Fruit fly (Drosophila melanogaster): ENCODE results near the gene CG8064.

CG8064 gene

dm6 chr3R:18244171-18245043 lies 39.1 kb upstream of the CG8064 start (continued):
- peak; percentile 6 for TF ChIP-seq NfI (GFP tag; optimal IDR thresholded peaks at IDR 0.05)
- TF ChIP-seq CG12744 (GFP tag; optimal IDR thresholded peaks at IDR 0.05) = no peak
- no peak for TF ChIP-seq CG18619 (GFP tag; optimal IDR thresholded peaks at IDR 0.05)
- no peak for TF ChIP-seq CG8924 (tag; optimal IDR thresholded peaks at IDR 0.05)
- no peak for TF ChIP-seq lov (optimal IDR thresholded peaks at IDR 0.05)
- TF ChIP-seq lov (GFP tag; IDR thresholded peaks at IDR 0.05) = no peak
- TF ChIP-seq tup (GFP tag; optimal IDR thresholded peaks at IDR 0.05) = no peak
- 0 out of 3 replicates have a peak, but pooled peaks have one; percentile 25 for TF ChIP-seq ken (GFP tag; IDR thresholded peaks at IDR 0.05)
- TF ChIP-seq eyg (GFP tag; optimal IDR thresholded peaks at IDR 0.05) = no peak
- TF ChIP-seq scrt (GFP tag; optimal IDR thresholded peaks at IDR 0.05) = peak; percentile 18
- no peak for TF ChIP-seq bigmax (GFP tag; optimal IDR thresholded peaks at IDR 0.05)
- TF ChIP-seq pho (GFP tag; optimal IDR thresholded peaks at IDR 0.05) = no peak
- no peak for TF ChIP-seq esg (GFP tag; conservative IDR thresholded peaks at IDR 0.05)
- TF ChIP-seq Nf-YC (tag; optimal IDR thresholded peaks at IDR 0.05) = peak; percentile 74
- no peak for TF ChIP-seq aop (GFP tag; IDR thresholded peaks at IDR 0.05)
- no peak for TF ChIP-seq ATbp (GFP tag; optimal IDR thresholded peaks at IDR 0.05)
- TF ChIP-seq Side (GFP tag; optimal IDR thresholded peaks at IDR 0.05) = no peak
- peak; percentile 91 for TF ChIP-seq CG31224 (GFP tag; IDR thresholded peaks at IDR 0.05)
- no peak for TF ChIP-seq Lim3 (GFP tag; IDR thresholded peaks at IDR 0.05)
- TF ChIP-seq run (tag; optimal IDR thresholded peaks at IDR 0.05) = no peak
- 0 out of 2 replicates have a peak, but pooled peaks have one; percentile 38 for TF ChIP-seq CG8765 (GFP tag; IDR thresholded peaks at IDR 0.05)
- TF ChIP-seq usp (GFP tag; optimal IDR thresholded peaks at IDR 0.05) = no peak
- peak; percentile 17 for TF ChIP-seq CG12659 (GFP tag; optimal IDR thresholded peaks at IDR 0.05)
- no peak for TF ChIP-seq BtbVII (GFP tag; optimal IDR thresholded peaks at IDR 0.05)
- peak; percentile 7 for TF ChIP-seq Hsf (GFP tag; optimal IDR thresholded peaks at IDR 0.05)
- no peak for TF ChIP-seq wor (GFP tag; IDR thresholded peaks at IDR 0.05)
- TF ChIP-seq dmrt11E (tag; optimal IDR thresholded peaks at IDR 0.05) = no peak
- TF ChIP-seq sima (GFP tag; optimal IDR thresholded peaks at IDR 0.05) = no peak
- TF ChIP-seq CG12769 (tag; optimal IDR thresholded peaks at IDR 0.05) = peak; percentile 55
- TF ChIP-seq CG7928 (GFP tag; optimal IDR thresholded peaks at IDR 0.05) = no peak
- no peak for TF ChIP-seq Bdp1 (GFP tag; optimal IDR thresholded peaks at IDR 0.05)
- TF ChIP-seq sens-2 (GFP tag; IDR thresholded peaks at IDR 0.05) = no peak
- TF ChIP-seq CG13123 (GFP tag; optimal IDR thresholded peaks at IDR 0.05) = no peak
- TF ChIP-seq ci (GFP tag; IDR thresholded peaks at IDR 0.05) = no peak
- peak; percentile 53; the same call in 1 of the 2 replicates for TF ChIP-seq CG42726 (GFP tag; IDR thresholded peaks at IDR 0.05; ENCODE audit: partially characterized antibody)
- no peak for TF ChIP-seq twi (tag; optimal IDR thresholded peaks at IDR 0.05)
- peak; percentile 42 for TF ChIP-seq Hmr (GFP tag; optimal IDR thresholded peaks at IDR 0.05)
- no peak for TF ChIP-seq CG12219 (GFP tag; optimal IDR thresholded peaks at IDR 0.05)
- TF ChIP-seq pzg (GFP tag; optimal IDR thresholded peaks at IDR 0.05) = peak; percentile 8
- TF ChIP-seq CG3838 (GFP tag; optimal IDR thresholded peaks at IDR 0.05) = no peak
- no peak for TF ChIP-seq fd3F (GFP tag; optimal IDR thresholded peaks at IDR 0.05)
- TF ChIP-seq Mad (GFP tag; optimal IDR thresholded peaks at IDR 0.05) = no peak
- no peak for TF ChIP-seq TFAM (GFP tag; optimal IDR thresholded peaks at IDR 0.05)
- TF ChIP-seq PHDP (tag; optimal IDR thresholded peaks at IDR 0.05) = no peak
- no peak for TF ChIP-seq CG2889 (GFP tag; IDR thresholded peaks at IDR 0.05)
- TF ChIP-seq Atf3 (GFP tag; optimal IDR thresholded peaks at IDR 0.05) = no peak
- no peak for TF ChIP-seq bab2 (GFP tag; optimal IDR thresholded peaks at IDR 0.05)
- TF ChIP-seq unc-4 (GFP tag; IDR thresholded peaks at IDR 0.05; ENCODE audit: partially characterized antibody) = peak; percentile 36
- no peak for TF ChIP-seq bsh (GFP tag; optimal IDR thresholded peaks at IDR 0.05)
- TF ChIP-seq CG2678 (tag; optimal IDR thresholded peaks at IDR 0.05) = peak; percentile 16

All from whole organism, embryonic.